Fruit fly (Drosophila melanogaster) whole organism, embryonic: ENCODE measurements around the gene Mlp84B.

Source experiments
- ATbp ChIP-seq: fragments of 200-800 bp; sonication (Bioruptor generic); optimal IDR thresholded peaks from 2 replicates; lab custom pipeline; 2017; ENCODE audit warnings: missing biosample characterization, mild to moderate bottlenecking, missing genetic modification characterization, missing genetic modification reagents
- Ada2b ChIP-seq: fragments of 200-800 bp; sonication (Bioruptor generic); IDR thresholded peaks from 2 replicates; pipeline ENCODE4 v1.3.6; 2022; ENCODE audit warnings: missing biosample characterization, missing genetic modification characterization
- Aef1 ChIP-seq: fragments of 200-800 bp; sonication (Bioruptor generic); IDR thresholded peaks from 3 replicates; pipeline ENCODE4 v1.3.6; 2022; ENCODE audit warnings: missing biosample characterization, missing genetic modification characterization
- Atf6 ChIP-seq: fragments of 200-800 bp; sonication (Bioruptor generic); IDR thresholded peaks from 2 replicates; pipeline ENCODE4 v1.3.6; 2022; ENCODE audit warnings: missing biosample characterization, missing genetic modification characterization
- BEAF-32 ChIP-seq: fragments of 200-800 bp; sonication (Bioruptor generic); optimal IDR thresholded peaks from 3 replicates; lab custom pipeline; 2017; ENCODE audit warnings: missing biosample characterization, missing genetic modification characterization, mild to moderate bottlenecking, moderate library complexity, missing genetic modification reagents
- CG10147 ChIP-seq: fragments of 200-800 bp; sonication (Bioruptor generic); optimal IDR thresholded peaks from 2 replicates; lab custom pipeline; 2019; ENCODE audit warnings: missing biosample characterization, mild to moderate bottlenecking, missing genetic modification characterization, moderate library complexity
- CG14667 ChIP-seq: fragments of 200-800 bp; sonication (Bioruptor generic); IDR thresholded peaks from 2 replicates; pipeline ENCODE4 v1.3.6; 2022; ENCODE audit warnings: missing biosample characterization, missing genetic modification characterization
- CG14965 ChIP-seq: fragments of 200-800 bp; sonication (Bioruptor generic); optimal IDR thresholded peaks from 2 replicates; lab custom pipeline; 2016; ENCODE audit warnings: missing biosample characterization, missing genetic modification characterization, borderline replicate concordance
- CG15601 ChIP-seq: fragments of 200-800 bp; sonication (Bioruptor generic); optimal IDR thresholded peaks from 3 replicates; lab custom pipeline; 2019; ENCODE audit warnings: missing biosample characterization, mild to moderate bottlenecking, missing genetic modification characterization, moderate library complexity
- CG17385 ChIP-seq: fragments of 200-800 bp; sonication (Bioruptor generic); optimal IDR thresholded peaks from 3 replicates; lab custom pipeline; 2018; ENCODE audit warnings: missing biosample characterization, mild to moderate bottlenecking, missing genetic modification characterization
- CG2116 ChIP-seq: fragments of 200-800 bp; sonication (Bioruptor generic); optimal IDR thresholded peaks from 3 replicates; lab custom pipeline; 2018; ENCODE audit warnings: missing biosample characterization, mild to moderate bottlenecking, missing genetic modification characterization
- CG2202 ChIP-seq: fragments of 200-800 bp; sonication (Bioruptor generic); optimal IDR thresholded peaks from 2 replicates; lab custom pipeline; 2018; ENCODE audit warnings: missing biosample characterization, mild to moderate bottlenecking, missing genetic modification characterization
- CG3407 ChIP-seq: fragments of 200-800 bp; sonication (Bioruptor generic); optimal IDR thresholded peaks from 2 replicates; lab custom pipeline; 2018; ENCODE audit warnings: missing biosample characterization, mild to moderate bottlenecking, missing genetic modification characterization
- CG4404 ChIP-seq: fragments of 200-800 bp; sonication (Bioruptor generic); IDR thresholded peaks from 2 replicates; pipeline ENCODE4 v1.3.6; 2022; ENCODE audit warnings: missing biosample characterization, missing genetic modification characterization
- CG6254 ChIP-seq: fragments of 200-800 bp; sonication (Bioruptor generic); optimal IDR thresholded peaks from 3 replicates; lab custom pipeline; 2017; ENCODE audit warnings: mild to moderate bottlenecking, missing biosample characterization, missing genetic modification reagents, missing genetic modification characterization
- CkIIα-i1 ChIP-seq: fragments of 200-800 bp; sonication (Bioruptor generic); IDR thresholded peaks from 2 replicates; pipeline ENCODE4 v1.3.6; 2022; ENCODE audit warnings: missing biosample characterization, missing genetic modification characterization
- Dip2 ChIP-seq: fragments of 200-800 bp; sonication (Bioruptor generic); IDR thresholded peaks from 2 replicates; pipeline ENCODE4 v1.3.6; 2022; ENCODE audit warnings: missing biosample characterization, missing genetic modification characterization
- Dll ChIP-seq: fragments of 200-800 bp; sonication (Bioruptor generic); IDR thresholded peaks from 4 replicates; pipeline ENCODE4 v1.3.6; 2022; ENCODE audit warnings: missing biosample characterization, missing genetic modification characterization; ENCODE audit not compliant: partially characterized antibody
- Dp ChIP-seq: fragments of 200-800 bp; sonication (Bioruptor generic); optimal IDR thresholded peaks from 2 replicates; lab custom pipeline; 2018; ENCODE audit warnings: missing biosample characterization, mild to moderate bottlenecking, missing genetic modification characterization, moderate library complexity
- MESR4 ChIP-seq: fragments of 200-800 bp; sonication (Bioruptor generic); optimal IDR thresholded peaks from 2 replicates; lab custom pipeline; 2018; ENCODE audit warnings: missing biosample characterization, mild to moderate bottlenecking, missing genetic modification characterization, moderate library complexity
- Neu2 ChIP-seq: fragments of 200-800 bp; sonication (Bioruptor generic); optimal IDR thresholded peaks from 3 replicates; lab custom pipeline; 2016; ENCODE audit warnings: missing biosample characterization, missing genetic modification characterization, borderline replicate concordance
- Nf-YB ChIP-seq: fragments of 200-800 bp; sonication (Bioruptor generic); optimal IDR thresholded peaks from 3 replicates; lab custom pipeline; 2019; ENCODE audit warnings: missing biosample characterization, mild to moderate bottlenecking, missing genetic modification characterization, moderate library complexity
- Usf ChIP-seq: fragments of 200-800 bp; sonication (Bioruptor generic); optimal IDR thresholded peaks from 2 replicates; lab custom pipeline; 2017; ENCODE audit warnings: missing genotype, missing biosample characterization, missing genetic modification characterization
- ab ChIP-seq: fragments of 200-800 bp; sonication (Bioruptor generic); optimal IDR thresholded peaks from 2 replicates; lab custom pipeline; 2016; ENCODE audit warnings: missing biosample characterization, missing genetic modification characterization
- ap ChIP-seq: fragments of 200-800 bp; sonication (Bioruptor generic); IDR thresholded peaks from 2 replicates; pipeline ENCODE4 v1.3.6; 2022; ENCODE audit warnings: missing biosample characterization, missing genetic modification characterization
- az2 ChIP-seq: fragments of 200-800 bp; sonication (Bioruptor generic); optimal IDR thresholded peaks from 3 replicates; lab custom pipeline; 2016; ENCODE audit warnings: missing biosample characterization, missing genetic modification characterization
- caup ChIP-seq: fragments of 200-800 bp; sonication (Bioruptor generic); optimal IDR thresholded peaks from 3 replicates; lab custom pipeline; 2017; ENCODE audit warnings: missing biosample characterization, mild to moderate bottlenecking, missing genetic modification characterization, moderate library complexity; ENCODE audit not compliant: severe bottlenecking
- chinmo ChIP-seq: fragments of 200-800 bp; sonication (Bioruptor generic); IDR thresholded peaks from 4 replicates; pipeline ENCODE4 v1.3.6; 2022; ENCODE audit warnings: missing biosample characterization, missing genetic modification characterization; ENCODE audit not compliant: partially characterized antibody
- chm ChIP-seq: fragments of 200-800 bp; sonication (Bioruptor generic); IDR thresholded peaks from 2 replicates; pipeline ENCODE4 v1.3.6; 2022; ENCODE audit warnings: missing biosample characterization, missing genetic modification characterization
- crp ChIP-seq, 2 experiments: fragments of 200-800 bp; sonication (Bioruptor generic); optimal IDR thresholded peaks; 2 replicates in 1 of 2; 3 replicates in 1 of 2; lab custom pipeline; 2017; ENCODE audit warnings: missing biosample characterization in 2 of 2, missing genetic modification characterization in 2 of 2, mild to moderate bottlenecking in 1 of 2, moderate library complexity in 1 of 2
- dan ChIP-seq: fragments of 200-800 bp; sonication (Bioruptor generic); IDR thresholded peaks from 2 replicates; pipeline ENCODE4 v1.3.6; 2022; ENCODE audit warnings: missing biosample characterization, missing genetic modification characterization
- dati ChIP-seq: fragments of 200-800 bp; sonication (Bioruptor generic); IDR thresholded peaks from 2 replicates; pipeline ENCODE4 v1.3.6; 2022; ENCODE audit warnings: missing biosample characterization, missing genetic modification characterization
- en ChIP-seq: fragments of 200-800 bp; sonication (Bioruptor generic); optimal IDR thresholded peaks from 2 replicates; lab custom pipeline; 2016; ENCODE audit warnings: missing biosample characterization, missing genetic modification characterization
- ewg ChIP-seq: fragments of 200-800 bp; sonication (Bioruptor generic); optimal IDR thresholded peaks from 3 replicates; lab custom pipeline; 2017; ENCODE audit warnings: mild to moderate bottlenecking, missing biosample characterization, missing genetic modification reagents, missing genetic modification characterization
- exex ChIP-seq: fragments of 200-800 bp; sonication (Bioruptor generic); optimal IDR thresholded peaks from 4 replicates; lab custom pipeline; 2018; ENCODE audit warnings: missing biosample characterization, mild to moderate bottlenecking, missing genetic modification characterization, moderate library complexity
- fd64A ChIP-seq: fragments of 200-800 bp; sonication (Bioruptor generic); optimal IDR thresholded peaks from 3 replicates; lab custom pipeline; 2018; ENCODE audit warnings: missing biosample characterization, mild to moderate bottlenecking, missing genetic modification characterization
- gsb-n ChIP-seq: fragments of 200-800 bp; sonication (Bioruptor generic); optimal IDR thresholded peaks from 3 replicates; lab custom pipeline; 2018; ENCODE audit warnings: missing biosample characterization, mild to moderate bottlenecking, missing genetic modification characterization
- hkb ChIP-seq, 2 experiments: fragments of 200-800 bp in 1 of 2; fragments of >200 bp in 1 of 2; sonication (Bioruptor generic) in 1 of 2; IDR thresholded peaks in 1 of 2; optimal IDR thresholded peaks in 1 of 2; 2 replicates each; pipeline versions ENCODE4 v1.3.6 to Lab custom; 2017 to 2022; ENCODE audit warnings: missing biosample characterization in 1 of 2, missing genetic modification characterization in 1 of 2
- inv ChIP-seq: fragments of 200-800 bp; sonication (Bioruptor generic); IDR thresholded peaks from 2 replicates; pipeline ENCODE4 v1.3.6; 2022; ENCODE audit warnings: missing biosample characterization, missing genetic modification characterization; ENCODE audit not compliant: partially characterized antibody
- jigr1 ChIP-seq: fragments of 200-800 bp; sonication (Bioruptor generic); IDR thresholded peaks from 3 replicates; pipeline ENCODE4 v1.3.6; 2022; ENCODE audit warnings: missing biosample characterization, missing genetic modification characterization
- nerfin-1 ChIP-seq: fragments of 200-800 bp; sonication (Bioruptor generic); optimal IDR thresholded peaks from 3 replicates; lab custom pipeline; 2019; ENCODE audit warnings: missing biosample characterization, mild to moderate bottlenecking, missing genetic modification characterization, moderate library complexity
- org-1 ChIP-seq: fragments of 200-800 bp; sonication (Bioruptor generic); optimal IDR thresholded peaks from 2 replicates; lab custom pipeline; 2017; ENCODE audit warnings: missing biosample characterization, missing genetic modification characterization
- pb ChIP-seq: fragments of 200-800 bp; sonication (Bioruptor generic); optimal IDR thresholded peaks from 3 replicates; lab custom pipeline; 2016; ENCODE audit warnings: missing biosample characterization, missing genetic modification characterization
- run ChIP-seq: fragments of 200-800 bp; sonication (Bioruptor generic); optimal IDR thresholded peaks from 3 replicates; lab custom pipeline; 2018; ENCODE audit warnings: missing biosample characterization, mild to moderate bottlenecking, missing genetic modification characterization
- seq ChIP-seq: fragments of 200-800 bp; sonication (Bioruptor generic); IDR thresholded peaks from 2 replicates; pipeline ENCODE4 v1.3.6; 2022; ENCODE audit warnings: missing biosample characterization, missing genetic modification characterization
- slbo ChIP-seq: fragments of 200-800 bp; sonication (Bioruptor generic); IDR thresholded peaks from 2 replicates; pipeline ENCODE4 v1.3.6; 2022; ENCODE audit warnings: missing biosample characterization, missing genetic modification characterization
- sqz ChIP-seq: fragments of 200-800 bp; sonication (Bioruptor generic); optimal IDR thresholded peaks from 3 replicates; lab custom pipeline; 2018; ENCODE audit warnings: missing biosample characterization, mild to moderate bottlenecking, missing genetic modification characterization
- wdn ChIP-seq: fragments of 200-800 bp; sonication (Bioruptor generic); IDR thresholded peaks from 2 replicates; pipeline ENCODE4 v1.3.6; 2022; ENCODE audit warnings: missing biosample characterization, missing genetic modification characterization
- z ChIP-seq: fragments of 200-800 bp; sonication (Bioruptor generic); IDR thresholded peaks from 3 replicates; pipeline ENCODE4 v1.3.6; 2022; ENCODE audit warnings: missing biosample characterization, missing genetic modification characterization
- zen ChIP-seq: fragments of 200-800 bp; sonication (Bioruptor generic); optimal IDR thresholded peaks from 3 replicates; lab custom pipeline; 2018; ENCODE audit warnings: missing biosample characterization, mild to moderate bottlenecking, missing genetic modification characterization, moderate library complexity
- zf30C ChIP-seq: fragments of 200-800 bp; sonication (Bioruptor generic); optimal IDR thresholded peaks from 3 replicates; lab custom pipeline; 2018; ENCODE audit warnings: missing biosample characterization, mild to moderate bottlenecking, missing genetic modification characterization

Gene Mlp84B

dm6 chr3R:7123699-7124098, 6.2 kb upstream of the Mlp84B start (continued):
- TF ChIP-seq Neu2 (GFP tag; lab: Kevin White, UChicago) (no peak), Dip2 (GFP tag; lab: Robert Waterston, UW) (no peak), chm (GFP tag; lab: Robert Waterston, UW) (peak; percentile 55), ewg (peak; percentile 20), Nf-YB (GFP tag; lab: Kevin White, UChicago) (no peak), exex (tag; lab: Kevin White, UChicago) (no peak), BEAF-32 (GFP tag; lab: Kevin White, UChicago) (no peak), CG10147 (GFP tag; lab: Kevin White, UChicago) (no peak), CG14667 (no peak), CG6254 (GFP tag; lab: Kevin White, UChicago) (no peak), jigr1 (GFP tag; lab: Robert Waterston, UW) (no peak), CG3407 (GFP tag; lab: Kevin White, UChicago) (no peak), gsb-n (tag; lab: Kevin White, UChicago) (no peak), ap (GFP tag; lab: Robert Waterston, UW) (no peak), caup (GFP tag; lab: Kevin White, UChicago) (no peak), z (GFP tag; lab: Robert Waterston, UW) (no peak), Usf (GFP tag; lab: Kevin White, UChicago) (no peak), sqz (GFP tag; lab: Kevin White, UChicago) (no peak), hkb (optimal IDR thresholded peaks at IDR 0.05; lab: Kevin White, UChicago) (no peak), hkb (GFP tag; IDR thresholded peaks at IDR 0.05; lab: Robert Waterston, UW) (no peak), zf30C (no peak), fd64A (no peak), CG14965 (GFP tag; lab: Kevin White, UChicago) (no peak), dan (GFP tag; lab: Robert Waterston, UW) (no peak), CkIIα-i1 (GFP tag; lab: Robert Waterston, UW) (no peak), az2 (GFP tag; lab: Kevin White, UChicago) (no peak), run (tag; lab: Kevin White, UChicago) (no peak), CG4404 (GFP tag; lab: Robert Waterston, UW) (no peak), ATbp (GFP tag; lab: Kevin White, UChicago) (no peak), Atf6 (no peak), Dp (GFP tag; lab: Kevin White, UChicago) (peak; percentile 8), ab (GFP tag; lab: Kevin White, UChicago) (no peak), slbo (GFP tag; lab: Robert Waterston, UW) (no peak), CG2202 (tag; lab: Kevin White, UChicago) (no peak), Aef1 (GFP tag; lab: Robert Waterston, UW) (peak; percentile 77), chinmo (GFP tag; lab: Robert Waterston, UW) (peak; percentile 90), seq (GFP tag; lab: Robert Waterston, UW) (peak; percentile 23; the same call in 1 of the 2 replicates), pb (GFP tag; lab: Kevin White, UChicago) (no peak), CG17385 (GFP tag; lab: Kevin White, UChicago) (no peak), nerfin-1 (peak; percentile 83), inv (GFP tag; lab: Robert Waterston, UW) (no peak), en (GFP tag; lab: Kevin White, UChicago) (no peak), CG15601 (tag; lab: Kevin White, UChicago) (no peak), MESR4 (peak; percentile 91), zen (tag; lab: Kevin White, UChicago) (no peak), Dll (GFP tag; lab: Robert Waterston, UW) (no peak), crp (GFP tag; optimal IDR thresholded peaks at IDR 0.05; lab: Kevin White, UChicago) (no peak), dati (GFP tag; lab: Robert Waterston, UW) (no peak), org-1 (no peak), CG2116 (GFP tag; lab: Kevin White, UChicago) (no peak), Ada2b (GFP tag; lab: Robert Waterston, UW) (no peak), wdn (GFP tag; lab: Robert Waterston, UW) (no peak)
